Worm (Caenorhabditis elegans) whole organism, L4 larva: ENCODE results near the gene ZC239.14.
"Not testable (repeated sequence)": the region's sequence is repeated elsewhere in the genome, so short reads cannot be mapped to it uniquely, and the experiment has no call there.

Source experiments
- D1046.2 ChIP-seq: fragments of 200-800 bp; sonication (Bioruptor generic); IDR thresholded peaks from 2 replicates; pipeline ENCODE4 v1.3.6; 2022; ENCODE audit warnings: missing genetic modification characterization, missing compliant biosample characterization
- F10B5.3 ChIP-seq: sonication (generic microtip); optimal IDR thresholded peaks from 2 replicates; lab custom pipeline; 2016; ENCODE audit warnings: mild to moderate bottlenecking, missing genetic modification characterization, missing compliant biosample characterization
- R02D3.7 ChIP-seq: fragments of 150-350 bp; sonication (generic microtip); optimal IDR thresholded peaks from 3 replicates; lab custom pipeline; 2014; ENCODE audit warnings: missing biosample characterization, missing genetic modification characterization
- Y48G9A.11 ChIP-seq: fragments of 200-800 bp; sonication (Bioruptor generic); IDR thresholded peaks from 2 replicates; pipeline ENCODE4 v1.3.6; 2022; ENCODE audit warnings: missing genetic modification reagents, missing genetic modification characterization, missing compliant biosample characterization
- aha-1 ChIP-seq: fragments of 150-350 bp; peaks from one replicate; lab custom pipeline; 2014; ENCODE audit warnings: missing biosample characterization, missing genetic modification characterization
- attf-4 ChIP-seq: sonication (generic microtip); optimal IDR thresholded peaks from 3 replicates; lab custom pipeline; 2017; ENCODE audit warnings: missing biosample characterization, missing genetic modification characterization
- ceh-62 ChIP-seq: sonication (generic microtip); optimal IDR thresholded peaks from 2 replicates; lab custom pipeline; 2017; ENCODE audit warnings: missing biosample characterization, missing genetic modification characterization
- ces-1 ChIP-seq: fragments of 150-350 bp; sonication (generic microtip); optimal IDR thresholded peaks from 4 replicates; lab custom pipeline; 2014; ENCODE audit warnings: missing biosample characterization, missing genetic modification reagents, missing genetic modification characterization
- daf-16 ChIP-seq, 3 experiments: sonication (generic microtip); optimal IDR thresholded peaks; 2 replicates each; lab custom pipeline; 2016 to 2017; ENCODE audit warnings: missing genetic modification characterization in 3 of 3, missing genetic modification reagents in 3 of 3, mild to moderate bottlenecking in 2 of 3, missing compliant biosample characterization in 2 of 3, missing biosample characterization in 1 of 3, moderate library complexity in 1 of 3
- daf-19 ChIP-seq: fragments of 200-800 bp; sonication (Bioruptor generic); conservative IDR thresholded peaks from 2 replicates; pipeline ENCODE4 v1.3.6; 2022; ENCODE audit warnings: missing genetic modification characterization, missing compliant biosample characterization
- dmd-6 ChIP-seq: fragments of 200-800 bp; sonication (Bioruptor generic); IDR thresholded peaks from 2 replicates; pipeline ENCODE4 v1.3.6; 2022; ENCODE audit warnings: missing genetic modification reagents, missing genetic modification characterization, missing compliant biosample characterization
- dmd-9 ChIP-seq: fragments of 200-800 bp; sonication (Bioruptor generic); IDR thresholded peaks from 2 replicates; pipeline ENCODE4 v1.3.6; 2022; ENCODE audit warnings: missing genetic modification reagents, missing genetic modification characterization, missing compliant biosample characterization
- dve-1 ChIP-seq: sonication (generic microtip); optimal IDR thresholded peaks from 2 replicates; lab custom pipeline; 2017; ENCODE audit warnings: antibody characterized with exemption, mild to moderate bottlenecking, missing genetic modification characterization, missing compliant biosample characterization; ENCODE audit not compliant: insufficient read depth
- hif-1 ChIP-seq, 2 experiments: sonication (generic microtip); optimal IDR thresholded peaks; 2 replicates each; lab custom pipeline; 2016 to 2017; ENCODE audit warnings: missing compliant biosample characterization in 2 of 2, missing genetic modification characterization in 2 of 2, missing genetic modification reagents in 2 of 2, missing genotype in 2 of 2, mild to moderate bottlenecking in 1 of 2
- lin-1 ChIP-seq: fragments of 200-800 bp; sonication (Bioruptor generic); IDR thresholded peaks from 2 replicates; pipeline ENCODE4 v1.3.6; 2022; ENCODE audit warnings: missing genetic modification reagents, missing genetic modification characterization, missing compliant biosample characterization
- lin-29 ChIP-seq: fragments of 200-800 bp; sonication (Bioruptor generic); IDR thresholded peaks from 2 replicates; pipeline ENCODE4 v1.3.6; 2022; ENCODE audit warnings: missing genetic modification reagents, missing genetic modification characterization, missing compliant biosample characterization
- lsy-2 ChIP-seq, 2 experiments: fragments of 150-350 bp in 1 of 2; sonication (generic microtip) in 1 of 2; optimal IDR thresholded peaks; 2 replicates each; lab custom pipeline; 2014 to 2017; ENCODE audit warnings: missing biosample characterization in 2 of 2, missing genetic modification characterization in 2 of 2
- madf-5 ChIP-seq, 2 experiments: fragments of 200-800 bp; sonication (Bioruptor generic); IDR thresholded peaks; 2 replicates each; pipeline ENCODE4 v1.3.6; 2022; ENCODE audit warnings: missing compliant biosample characterization in 2 of 2, missing genetic modification characterization in 2 of 2
- mdl-1 ChIP-seq, 2 experiments: fragments of 150-350 bp in 1 of 2; sonication (generic microtip) in 1 of 2; optimal IDR thresholded peaks; 2 replicates each; lab custom pipeline; 2014 to 2017; ENCODE audit warnings: missing biosample characterization in 2 of 2, missing genetic modification characterization in 2 of 2
- nhr-11 ChIP-seq: fragments of 150-350 bp; optimal IDR thresholded peaks from 2 replicates; lab custom pipeline; 2014; ENCODE audit warnings: missing biosample characterization, missing genetic modification characterization
- nhr-25 ChIP-seq: sonication (generic microtip); optimal IDR thresholded peaks from 2 replicates; lab custom pipeline; 2017; ENCODE audit warnings: missing genetic modification characterization, mild to moderate bottlenecking, missing compliant biosample characterization, antibody characterized with exemption, moderate library complexity, borderline replicate concordance; ENCODE audit not compliant: insufficient read depth
- nhr-28 ChIP-seq: fragments of 150-350 bp; optimal IDR thresholded peaks from 2 replicates; lab custom pipeline; 2014; ENCODE audit warnings: missing biosample characterization, missing genetic modification characterization
- nhr-77 ChIP-seq: fragments of 150-350 bp; optimal IDR thresholded peaks from 2 replicates; lab custom pipeline; 2014; ENCODE audit warnings: missing biosample characterization, missing genetic modification characterization
- php-3 ChIP-seq: fragments of 200-800 bp; sonication (Bioruptor generic); IDR thresholded peaks from 2 replicates; pipeline ENCODE4 v1.3.6; 2022; ENCODE audit warnings: missing genetic modification reagents, missing genetic modification characterization, missing compliant biosample characterization
- pqm-1 ChIP-seq: sonication (generic microtip); optimal IDR thresholded peaks from 2 replicates; lab custom pipeline; 2017; ENCODE audit warnings: missing biosample characterization, missing genetic modification characterization
- saeg-2 ChIP-seq: fragments of 200-800 bp; sonication (Bioruptor generic); IDR thresholded peaks from 2 replicates; pipeline ENCODE4 v1.3.6; 2022; ENCODE audit warnings: missing genetic modification reagents, missing genetic modification characterization, missing compliant biosample characterization
- unc-130 ChIP-seq: sonication (generic microtip); optimal IDR thresholded peaks from 2 replicates; lab custom pipeline; 2016; ENCODE audit warnings: missing genetic modification reagents, missing genetic modification characterization, missing compliant biosample characterization
- unc-62 ChIP-seq, 3 experiments: fragments of 150-350 bp in 1 of 3; sonication (generic microtip); optimal IDR thresholded peaks in 2 of 3; peaks in 1 of 3; 1 replicate in 1 of 3; 2 replicates in 2 of 3; lab custom pipeline; 2014 to 2017; ENCODE audit warnings: missing biosample characterization in 3 of 3, missing genetic modification characterization in 3 of 3, missing genetic modification reagents in 3 of 3, missing genotype in 1 of 3
- zag-1 ChIP-seq: fragments of 150-350 bp; optimal IDR thresholded peaks from 2 replicates; lab custom pipeline; 2014; ENCODE audit warnings: missing biosample characterization, missing genetic modification characterization
- ztf-11 ChIP-seq: fragments of 150-350 bp; optimal IDR thresholded peaks from 2 replicates; lab custom pipeline; 2014; ENCODE audit warnings: missing biosample characterization, missing genetic modification characterization

Gene ZC239.14

ce11 chrII:3225200-3225599 is 3.4 kb upstream of the ZC239.14 start, which contains the start of gene ZC239.16:
Gene ZC239.16, minus strand, starts transcription at chrII:3225319.
- TF ChIP-seq daf-16 (GFP tag; optimal IDR thresholded peaks at IDR 0.05; lab: Kevin White, UChicago) = no peak
- TF ChIP-seq daf-16 (tag; optimal IDR thresholded peaks at IDR 0.05; lab: Kevin White, UChicago) = peak; percentile 61
- TF ChIP-seq dmd-6 (GFP tag; lab: Robert Waterston, UW) = 0 out of 2 replicates have a peak, but pooled peaks have one; percentile 8
- TF ChIP-seq pqm-1 = peak; percentile 38
- TF ChIP-seq dve-1 (tag; lab: Kevin White, UChicago) = peak; percentile 23
- no peak for TF ChIP-seq nhr-11 (tag; lab: Kevin White, UChicago)
- TF ChIP-seq saeg-2 (GFP tag; lab: Robert Waterston, UW) = no peak
- TF ChIP-seq daf-19 (GFP tag; lab: Robert Waterston, UW) = no peak
- peak; percentile 27; the same call in 1 of the 2 replicates for TF ChIP-seq php-3 (GFP tag; lab: Robert Waterston, UW)
- TF ChIP-seq nhr-28 (tag; lab: Kevin White, UChicago) = peak; percentile 50
- no peak for TF ChIP-seq lin-29 (GFP tag; lab: Robert Waterston, UW)
- TF ChIP-seq attf-4 (tag; lab: Kevin White, UChicago) = no peak
- TF ChIP-seq hif-1 (tag; optimal IDR thresholded peaks at IDR 0.05; lab: Kevin White, UChicago) = no peak
- TF ChIP-seq F10B5.3 (tag; lab: Kevin White, UChicago) = no peak
- no peak for TF ChIP-seq lsy-2 (tag; optimal IDR thresholded peaks at IDR 0.05; lab: Kevin White, UChicago)
- TF ChIP-seq unc-130 (GFP tag; lab: Kevin White, UChicago) = no peak
- no peak for TF ChIP-seq lin-1 (GFP tag; lab: Robert Waterston, UW)
- TF ChIP-seq, all 104 proteins: peak for 6

ce11 chrII:3224631-3225030 is 2.8 kb upstream of the ZC239.14 start, which contains the start of gene ZC239.15:
Gene ZC239.15, minus strand, starts transcription at chrII:3224731.
- peak; percentile 16 for TF ChIP-seq aha-1 (tag; lab: Kevin White, UChicago)
- TF ChIP-seq attf-4 (tag; lab: Kevin White, UChicago) = no peak
- no peak for TF ChIP-seq daf-16 (GFP tag; optimal IDR thresholded peaks at IDR 0.05; lab: Kevin White, UChicago)
- peak; percentile 2 for TF ChIP-seq daf-16 (tag; optimal IDR thresholded peaks at IDR 0.05; lab: Kevin White, UChicago)

- TF ChIP-seq ztf-11 (tag; lab: Kevin White, UChicago) (no peak), zag-1 (no peak), pqm-1 (peak; percentile 26)
These were observed 852 bp upstream of the ZC239.14 start, which contains the start of gene ZC239.13 for ce11 chrII:3222686-3223085. Gene ZC239.13, minus strand, starts transcription at chrII:3222839.

ce11 chrII:3220723-3221122 is 1.1 kb downstream of the ZC239.14 start, which contains the start of gene ZC239.22:
Gene ZC239.22, minus strand, starts transcription at chrII:3220823.
- TF ChIP-seq dmd-9 (GFP tag; lab: Robert Waterston, UW) (no peak), aha-1 (tag; lab: Kevin White, UChicago) (peak; percentile 21)

ce11 chrII:3215762-3216161 is 6.1 kb downstream of the ZC239.14 start, which contains the start of gene ZC239.3:
Gene ZC239.3, plus strand, starts transcription at chrII:3216062.
- not testable (repeated sequence) for TF ChIP-seq R02D3.7; ceh-62 (tag; lab: Kevin White, UChicago); Y48G9A.11 (GFP tag; lab: Robert Waterston, UW)

- TF ChIP-seq ces-1 (GFP tag; lab: Kevin White, UChicago) = no peak
- no peak for TF ChIP-seq zag-1
- no peak for TF ChIP-seq nhr-77 (tag; lab: Kevin White, UChicago)
- TF ChIP-seq, all 104 proteins: peak for 0
These were observed 7.9 kb downstream of the ZC239.14 start, which contains the start of gene ZC239.4 for ce11 chrII:3213898-3214297. Gene ZC239.4, plus strand, starts transcription at chrII:3214198.

ce11 chrII:3210365-3210764 is 11.5 kb downstream of the ZC239.14 start, which contains the start of gene ZC239.5:
Gene ZC239.5, plus strand, starts transcription at chrII:3210665.
- TF ChIP-seq nhr-25 (tag; lab: Kevin White, UChicago) (no peak), D1046.2 (GFP tag; lab: Robert Waterston, UW) (0 out of 2 replicates have a peak, but pooled peaks have one; percentile 12), madf-5 (GFP tag; IDR thresholded peaks at IDR 0.05; lab: Robert Waterston, UW) (no peak), mdl-1 (tag; optimal IDR thresholded peaks at IDR 0.05; lab: Kevin White, UChicago) (no peak), aha-1 (tag; lab: Kevin White, UChicago) (no peak), lsy-2 (tag; optimal IDR thresholded peaks at IDR 0.05; lab: Kevin White, UChicago) (no peak), unc-62 (GFP tag; optimal IDR thresholded peaks at IDR 0.05 in 1 of 2; lab: Kevin White, UChicago) (peak in 1 of 2 experiments; percentile 56), unc-62 (tag; optimal IDR thresholded peaks at IDR 0.05; lab: Kevin White, UChicago) (no peak)
